Worm (Caenorhabditis elegans) whole organism, mixed stage, embryonic: Measurements from ENCODE around the gene Y49E10.18.

Source experiments
- M03D4.4 ChIP-seq: sonication (generic microtip); optimal IDR thresholded peaks from 2 replicates; lab custom pipeline; 2017; ENCODE audit warnings: mild to moderate bottlenecking, missing genetic modification characterization, missing compliant biosample characterization
- bed-3 ChIP-seq: fragments of 200-800 bp; sonication (Bioruptor generic); optimal IDR thresholded peaks from 3 replicates; lab custom pipeline; 2018; ENCODE audit warnings: mild to moderate bottlenecking, missing genetic modification characterization, moderate library complexity, missing compliant biosample characterization
- blmp-1 ChIP-seq: fragments of 150-350 bp; optimal IDR thresholded peaks from 2 replicates; lab custom pipeline; 2014; ENCODE audit warnings: missing biosample characterization, missing genetic modification characterization
- ceh-43 ChIP-seq: fragments of 200-800 bp; sonication (Bioruptor generic); optimal IDR thresholded peaks from 2 replicates; lab custom pipeline; 2018; ENCODE audit warnings: mild to moderate bottlenecking, missing genetic modification characterization, moderate library complexity, missing compliant biosample characterization
- ceh-83 ChIP-seq: fragments of 200-800 bp; sonication (Bioruptor generic); optimal IDR thresholded peaks from 2 replicates; lab custom pipeline; 2018; ENCODE audit warnings: mild to moderate bottlenecking, missing genetic modification characterization, missing compliant biosample characterization
- ces-1 ChIP-seq: fragments of 150-350 bp; optimal IDR thresholded peaks from 2 replicates; lab custom pipeline; 2014; ENCODE audit warnings: missing biosample characterization, missing genetic modification reagents, missing genetic modification characterization
- cnd-1 ChIP-seq: fragments of 200-800 bp; sonication (Bioruptor generic); optimal IDR thresholded peaks from 2 replicates; lab custom pipeline; 2018; ENCODE audit warnings: mild to moderate bottlenecking, missing genetic modification characterization, missing compliant biosample characterization
- drap-1 ChIP-seq: fragments of 200-800 bp; sonication (Bioruptor generic); optimal IDR thresholded peaks from 3 replicates; lab custom pipeline; 2018; ENCODE audit warnings: mild to moderate bottlenecking, missing genetic modification characterization, missing compliant biosample characterization
- flh-1 ChIP-seq: fragments of 200-800 bp; sonication (Bioruptor generic); optimal IDR thresholded peaks from 2 replicates; lab custom pipeline; 2018; ENCODE audit warnings: mild to moderate bottlenecking, missing genetic modification characterization, moderate library complexity, missing compliant biosample characterization
- ham-2 ChIP-seq: fragments of 200-800 bp; sonication (Bioruptor generic); optimal IDR thresholded peaks from 2 replicates; lab custom pipeline; 2018; ENCODE audit warnings: mild to moderate bottlenecking, missing genetic modification characterization, missing compliant biosample characterization
- hlh-1 ChIP-seq: fragments of 150-350 bp; optimal IDR thresholded peaks from 2 replicates; lab custom pipeline; 2014; ENCODE audit warnings: missing biosample characterization, missing genetic modification reagents, missing genetic modification characterization
- lin-13 ChIP-seq: fragments of 150-350 bp; optimal IDR thresholded peaks from 2 replicates; lab custom pipeline; 2014; ENCODE audit warnings: missing biosample characterization, missing genetic modification characterization
- lin-32 ChIP-seq: fragments of 200-800 bp; sonication (Bioruptor generic); optimal IDR thresholded peaks from 2 replicates; lab custom pipeline; 2018; ENCODE audit warnings: mild to moderate bottlenecking, missing genetic modification characterization, missing compliant biosample characterization
- lsy-2 ChIP-seq: fragments of 150-350 bp; optimal IDR thresholded peaks from 2 replicates; lab custom pipeline; 2014; ENCODE audit warnings: missing biosample characterization, missing genetic modification characterization
- mab-5 ChIP-seq: fragments of 150-350 bp; optimal IDR thresholded peaks from 2 replicates; lab custom pipeline; 2014; ENCODE audit warnings: missing biosample characterization, missing genetic modification characterization
- mep-1 ChIP-seq: fragments of 150-350 bp; optimal IDR thresholded peaks from 2 replicates; lab custom pipeline; 2017; ENCODE audit warnings: missing biosample characterization, missing genetic modification reagents, missing genetic modification characterization, inconsistent platforms
- mls-2 ChIP-seq: sonication (generic microtip); optimal IDR thresholded peaks from 2 replicates; lab custom pipeline; 2016; ENCODE audit warnings: mild to moderate bottlenecking, missing genetic modification characterization, moderate library complexity, missing compliant biosample characterization
- nhr-12 ChIP-seq: fragments of 150-350 bp; optimal IDR thresholded peaks from 2 replicates; lab custom pipeline; 2014; ENCODE audit warnings: missing biosample characterization, missing genetic modification characterization
- nhr-2 ChIP-seq: fragments of 150-350 bp; optimal IDR thresholded peaks from 2 replicates; lab custom pipeline; 2014; ENCODE audit warnings: missing biosample characterization, missing genetic modification characterization
- nhr-28 ChIP-seq: fragments of 150-350 bp; optimal IDR thresholded peaks from 2 replicates; lab custom pipeline; 2014; ENCODE audit warnings: missing biosample characterization, missing genetic modification characterization
- nhr-76 ChIP-seq: sonication (generic microtip); optimal IDR thresholded peaks from 2 replicates; lab custom pipeline; 2017; ENCODE audit warnings: missing biosample characterization, missing genetic modification characterization
- pha-4 ChIP-seq: fragments of 150-350 bp; optimal IDR thresholded peaks from 2 replicates; lab custom pipeline; 2018; ENCODE audit warnings: missing biosample characterization, missing genetic modification reagents, missing genetic modification characterization
- snpc-4 ChIP-seq: fragments of 150-350 bp; optimal IDR thresholded peaks from 2 replicates; lab custom pipeline; 2014; ENCODE audit warnings: missing biosample characterization, missing genetic modification characterization
- sptf-1 ChIP-seq: sonication (generic microtip); optimal IDR thresholded peaks from 2 replicates; lab custom pipeline; 2017; ENCODE audit warnings: mild to moderate bottlenecking, missing genetic modification characterization, moderate library complexity, missing compliant biosample characterization
- tbx-8 ChIP-seq: fragments of 200-800 bp; sonication (Bioruptor generic); optimal IDR thresholded peaks from 2 replicates; lab custom pipeline; 2018; ENCODE audit warnings: mild to moderate bottlenecking, missing genetic modification characterization, moderate library complexity, missing compliant biosample characterization
- unc-39 ChIP-seq: fragments of 150-350 bp; optimal IDR thresholded peaks from 2 replicates; lab custom pipeline; 2014; ENCODE audit warnings: missing biosample characterization, missing genetic modification characterization
- unc-62 ChIP-seq: fragments of 150-350 bp; optimal IDR thresholded peaks from 2 replicates; lab custom pipeline; 2014; ENCODE audit warnings: missing biosample characterization, missing genetic modification reagents, missing genetic modification characterization
- ztf-11 ChIP-seq: fragments of 150-350 bp; optimal IDR thresholded peaks from 2 replicates; lab custom pipeline; 2014; ENCODE audit warnings: missing biosample characterization, missing genetic modification characterization

Y49E10.18 gene

ce11 chrIII:12445991-12446502 lies at the start of gene Y49E10.18:
Gene Y49E10.18 (minus strand): TSS chrIII:12446106.
- TF ChIP-seq lin-32 (no peak), sptf-1 (tag; lab: Kevin White, UChicago) (no peak), flh-1 (no peak), snpc-4 (no peak), bed-3 (GFP tag; lab: Kevin White, UChicago) (no peak), nhr-2 (tag; lab: Kevin White, UChicago) (no peak), nhr-76 (tag; lab: Kevin White, UChicago) (no peak), ces-1 (GFP tag; lab: Kevin White, UChicago) (no peak)

ce11 chrIII:12495594-12496096 lies 49.7 kb upstream of the Y49E10.18 start, which contains the start of the genes Y111B2A.1 and Y111B2A.2:
Gene Y111B2A.1 (minus strand): TSS chrIII:12495644.
Gene Y111B2A.2 (plus strand): TSS chrIII:12496086.
- TF ChIP-seq nhr-12 (tag; lab: Kevin White, UChicago): no peak
- peak; percentile 49 for TF ChIP-seq lsy-2 (tag; lab: Kevin White, UChicago)

- TF ChIP-seq nhr-12 (tag; lab: Kevin White, UChicago) (no peak), ham-2 (GFP tag; lab: Kevin White, UChicago) (no peak), unc-39 (no peak), tbx-8 (GFP tag; lab: Kevin White, UChicago) (no peak), pha-4 (no peak), nhr-2 (tag; lab: Kevin White, UChicago) (no peak), hlh-1 (tag; lab: Kevin White, UChicago) (no peak), unc-62 (GFP tag; lab: Kevin White, UChicago) (no peak), mab-5 (no peak), lin-13 (tag; lab: Kevin White, UChicago) (no peak), drap-1 (GFP tag; lab: Kevin White, UChicago) (no peak), nhr-28 (tag; lab: Kevin White, UChicago) (no peak), mep-1 (tag; lab: Kevin White, UChicago) (no peak), cnd-1 (no peak), ztf-11 (tag; lab: Kevin White, UChicago) (no peak), lin-32 (no peak), M03D4.4 (tag; lab: Kevin White, UChicago) (no peak)
- TF ChIP-seq, all 35 proteins: peak for 0
These were observed 46.1 kb upstream of the Y49E10.18 start, which contains the start of gene Y49E10.25 for ce11 chrIII:12491984-12492383. Gene Y49E10.25 (minus strand): TSS chrIII:12492084.

- TF ChIP-seq lin-13 (tag; lab: Kevin White, UChicago) (no peak), bed-3 (GFP tag; lab: Kevin White, UChicago) (no peak), ces-1 (GFP tag; lab: Kevin White, UChicago) (no peak), tbx-8 (GFP tag; lab: Kevin White, UChicago) (no peak), cnd-1 (no peak), lin-32 (no peak), snpc-4 (no peak), pha-4 (no peak), flh-1 (no peak), mep-1 (tag; lab: Kevin White, UChicago) (no peak), unc-62 (GFP tag; lab: Kevin White, UChicago) (no peak), drap-1 (GFP tag; lab: Kevin White, UChicago) (no peak)
These were observed 38.5 kb upstream of the Y49E10.18 start, which contains the start of gene arrd-16 for ce11 chrIII:12484432-12484831. Gene arrd-16 (plus strand): TSS chrIII:12484732.

- TF ChIP-seq ces-1 (GFP tag; lab: Kevin White, UChicago) (peak; percentile 58), lin-32 (no peak), nhr-2 (tag; lab: Kevin White, UChicago) (no peak)
These were observed 26.6 kb upstream of the Y49E10.18 start, which contains the start of gene cccp-1 for ce11 chrIII:12472497-12472896. Gene cccp-1 (plus strand): TSS chrIII:12472873.

- TF ChIP-seq ceh-43 (GFP tag; lab: Kevin White, UChicago) (no peak), blmp-1 (tag; lab: Kevin White, UChicago) (no peak), ceh-83 (GFP tag; lab: Kevin White, UChicago) (no peak), sptf-1 (tag; lab: Kevin White, UChicago) (no peak), cnd-1 (no peak), mab-5 (no peak), M03D4.4 (tag; lab: Kevin White, UChicago) (no peak), nhr-12 (tag; lab: Kevin White, UChicago) (no peak), lin-13 (tag; lab: Kevin White, UChicago) (no peak), hlh-1 (tag; lab: Kevin White, UChicago) (no peak), flh-1 (no peak), bed-3 (GFP tag; lab: Kevin White, UChicago) (no peak), ham-2 (GFP tag; lab: Kevin White, UChicago) (no peak), lsy-2 (tag; lab: Kevin White, UChicago) (no peak), mls-2 (tag; lab: Kevin White, UChicago) (no peak), nhr-2 (tag; lab: Kevin White, UChicago) (no peak)
These were observed 24.7 kb upstream of the Y49E10.18 start for ce11 chrIII:12470589-12470988.
